Fruit fly (Drosophila melanogaster) whole organism, pupa: ENCODE measurements around the gene Pak.

Experiments
- CG10348 ChIP-seq: fragments of 200-800 bp; sonication (Bioruptor generic); IDR thresholded peaks from 2 replicates; pipeline ENCODE4 v1.3.6; 2022; ENCODE audit warnings: missing biosample characterization, missing genetic modification characterization
- CG12605 ChIP-seq: fragments of 200-800 bp; sonication (Bioruptor generic); IDR thresholded peaks from 2 replicates; pipeline ENCODE4 v1.3.6; 2022; ENCODE audit warnings: missing biosample characterization, missing genetic modification characterization
- CG13204 ChIP-seq: fragments of 200-800 bp; sonication (Bioruptor generic); optimal IDR thresholded peaks from 2 replicates; lab custom pipeline; 2018; ENCODE audit warnings: missing biosample characterization, mild to moderate bottlenecking, missing genetic modification characterization, moderate library complexity
- CG14655 ChIP-seq: fragments of 200-800 bp; sonication (Bioruptor generic); optimal IDR thresholded peaks from 3 replicates; lab custom pipeline; 2017; ENCODE audit warnings: mild to moderate bottlenecking, missing biosample characterization, missing genetic modification reagents, missing genetic modification characterization
- CG15710 ChIP-seq: fragments of 200-800 bp; sonication (Bioruptor generic); optimal IDR thresholded peaks from 2 replicates; lab custom pipeline; 2018; ENCODE audit warnings: missing biosample characterization, mild to moderate bottlenecking, missing genetic modification characterization, moderate library complexity
- CG17806 ChIP-seq: fragments of 200-800 bp; sonication (Bioruptor generic); optimal IDR thresholded peaks from 2 replicates; lab custom pipeline; 2018; ENCODE audit warnings: missing biosample characterization, mild to moderate bottlenecking, missing genetic modification characterization, moderate library complexity
- CG32121 ChIP-seq: fragments of 200-800 bp; sonication (Bioruptor generic); IDR thresholded peaks from 2 replicates; pipeline ENCODE4 v1.3.6; 2022; ENCODE audit warnings: missing biosample characterization, missing genetic modification characterization
- CG34367 ChIP-seq: fragments of 200-800 bp; sonication (Bioruptor generic); optimal IDR thresholded peaks from 2 replicates; lab custom pipeline; 2018; ENCODE audit warnings: missing biosample characterization, mild to moderate bottlenecking, missing genetic modification characterization
- CG4496 ChIP-seq: fragments of 200-800 bp; sonication (Bioruptor generic); IDR thresholded peaks from 3 replicates; pipeline ENCODE4 v1.3.6; 2022; ENCODE audit warnings: missing biosample characterization, missing genetic modification characterization
- CG8159 ChIP-seq: fragments of 200-800 bp; sonication (Bioruptor generic); optimal IDR thresholded peaks from 3 replicates; lab custom pipeline; 2018; ENCODE audit warnings: missing biosample characterization, mild to moderate bottlenecking, missing genetic modification characterization, moderate library complexity
- CG8301 ChIP-seq: fragments of 200-800 bp; sonication (Bioruptor generic); optimal IDR thresholded peaks from 2 replicates; lab custom pipeline; 2018; ENCODE audit warnings: missing biosample characterization, mild to moderate bottlenecking, missing genetic modification characterization
- CG9948 ChIP-seq: fragments of 200-800 bp; sonication (Bioruptor generic); optimal IDR thresholded peaks from 2 replicates; lab custom pipeline; 2018; ENCODE audit warnings: missing biosample characterization, mild to moderate bottlenecking, missing genetic modification characterization, moderate library complexity
- D1 ChIP-seq: fragments of 200-800 bp; sonication (Bioruptor generic); optimal IDR thresholded peaks from 2 replicates; lab custom pipeline; 2018; ENCODE audit warnings: missing biosample characterization, mild to moderate bottlenecking, missing genetic modification characterization, moderate library complexity
- EcR ChIP-seq: fragments of 200-800 bp; sonication (Bioruptor generic); optimal IDR thresholded peaks from 3 replicates; lab custom pipeline; 2019; ENCODE audit warnings: missing biosample characterization, missing genetic modification characterization, mild to moderate bottlenecking, moderate library complexity, missing genetic modification reagents
- Ets98B ChIP-seq: fragments of 200-800 bp; sonication (Bioruptor generic); IDR thresholded peaks from 2 replicates; pipeline ENCODE4 v1.3.6; 2022; ENCODE audit warnings: missing biosample characterization, missing genetic modification characterization
- Pif1A ChIP-seq: fragments of 200-800 bp; sonication (Bioruptor generic); optimal IDR thresholded peaks from 3 replicates; lab custom pipeline; 2016; ENCODE audit warnings: missing biosample characterization, missing genetic modification characterization
- Pif1B ChIP-seq: fragments of 200-800 bp; sonication (Bioruptor generic); optimal IDR thresholded peaks from 3 replicates; lab custom pipeline; 2016; ENCODE audit warnings: missing biosample characterization, missing genetic modification characterization
- Snoo ChIP-seq: fragments of 200-800 bp; sonication (Bioruptor generic); optimal IDR thresholded peaks from 3 replicates; lab custom pipeline; 2017; ENCODE audit warnings: missing biosample characterization, mild to moderate bottlenecking, missing genetic modification characterization, inconsistent platforms
- fd96Ca ChIP-seq: fragments of 200-800 bp; sonication (Bioruptor generic); IDR thresholded peaks from 3 replicates; pipeline ENCODE4 v1.3.6; 2022; ENCODE audit warnings: missing biosample characterization, missing genetic modification characterization
- gl ChIP-seq: fragments of 200-800 bp; sonication (Bioruptor generic); optimal IDR thresholded peaks from 2 replicates; lab custom pipeline; 2018; ENCODE audit warnings: missing biosample characterization, mild to moderate bottlenecking, missing genetic modification characterization
- rn ChIP-seq: fragments of 200-800 bp; sonication (Bioruptor generic); IDR thresholded peaks from 2 replicates; pipeline ENCODE4 v1.3.6; 2022; ENCODE audit warnings: missing biosample characterization, missing genetic modification characterization

The Pak gene

dm6 chr3R:6352436-6352835 lies 1.7 kb downstream of the Pak start:
- TF ChIP-seq D1 (tag; lab: Kevin White, UChicago) (no peak), CG34367 (no peak), CG32121 (GFP tag; lab: Robert Waterston, UW) (no peak), CG15710 (tag; lab: Kevin White, UChicago) (no peak), EcR (GFP tag; lab: Kevin White, UChicago) (no peak), Pif1A (GFP tag; lab: Kevin White, UChicago) (no peak), Ets98B (no peak), CG8301 (tag; lab: Kevin White, UChicago) (no peak), CG4496 (GFP tag; lab: Robert Waterston, UW) (no peak), CG8159 (tag; lab: Kevin White, UChicago) (no peak), fd96Ca (GFP tag; lab: Robert Waterston, UW) (no peak), CG12605 (GFP tag; lab: Robert Waterston, UW) (no peak), rn (GFP tag; lab: Robert Waterston, UW) (no peak), Snoo (no peak), gl (tag; lab: Kevin White, UChicago) (no peak)

dm6 chr3R:6352893-6353623 lies 2.4 kb downstream of the Pak start:
- TF ChIP-seq CG9948 (tag; lab: Kevin White, UChicago) = peak; percentile 54
- peak; percentile 24 for TF ChIP-seq EcR (GFP tag; lab: Kevin White, UChicago)
- TF ChIP-seq fd96Ca (GFP tag; lab: Robert Waterston, UW) = no peak
- TF ChIP-seq CG15710 (tag; lab: Kevin White, UChicago) = peak; percentile 43
- no peak for TF ChIP-seq CG12605 (GFP tag; lab: Robert Waterston, UW)
- TF ChIP-seq CG14655 (GFP tag; lab: Kevin White, UChicago) = peak; percentile 77
- no peak for TF ChIP-seq Pif1B (GFP tag; lab: Kevin White, UChicago)
- TF ChIP-seq Pif1A (GFP tag; lab: Kevin White, UChicago) = no peak
- TF ChIP-seq CG17806 (tag; lab: Kevin White, UChicago) = peak; percentile 31
- peak; percentile 60; the same call in 2 of the 3 replicates for TF ChIP-seq CG4496 (GFP tag; lab: Robert Waterston, UW)
- 0 out of 2 replicates have a peak, but pooled peaks have one; percentile 19 for TF ChIP-seq CG10348 (GFP tag; lab: Robert Waterston, UW)
- no peak for TF ChIP-seq Snoo
- TF ChIP-seq CG34367 = peak; percentile 36
- no peak for TF ChIP-seq D1 (tag; lab: Kevin White, UChicago)
- TF ChIP-seq CG13204 (GFP tag; lab: Kevin White, UChicago) = peak; percentile 28
- TF ChIP-seq gl (tag; lab: Kevin White, UChicago) = no peak
- TF ChIP-seq CG32121 (GFP tag; lab: Robert Waterston, UW) = peak; percentile 37; the same call in 1 of the 2 replicates
- TF ChIP-seq CG8159 (tag; lab: Kevin White, UChicago) = peak; percentile 50
- peak; percentile 69 for TF ChIP-seq CG8301 (tag; lab: Kevin White, UChicago)

dm6 chr3R:6353624-6354352 lies 3.1 kb downstream of the Pak start:
- TF ChIP-seq CG13204 (GFP tag; lab: Kevin White, UChicago) (no peak), D1 (tag; lab: Kevin White, UChicago) (peak; percentile 39), CG15710 (tag; lab: Kevin White, UChicago) (peak; percentile 71), CG8159 (tag; lab: Kevin White, UChicago) (peak; percentile 84), CG14655 (GFP tag; lab: Kevin White, UChicago) (no peak), Ets98B (no peak; the same call in 1 of the 2 replicates), fd96Ca (GFP tag; lab: Robert Waterston, UW) (no peak), CG17806 (tag; lab: Kevin White, UChicago) (peak; percentile 79), EcR (GFP tag; lab: Kevin White, UChicago) (no peak), CG4496 (GFP tag; lab: Robert Waterston, UW) (peak; percentile 72; the same call in 2 of the 3 replicates), Pif1B (GFP tag; lab: Kevin White, UChicago) (peak; percentile 73), Snoo (peak; percentile 65), CG8301 (tag; lab: Kevin White, UChicago) (peak; percentile 82), Pif1A (GFP tag; lab: Kevin White, UChicago) (peak; percentile 82), rn (GFP tag; lab: Robert Waterston, UW) (no peak), CG12605 (GFP tag; lab: Robert Waterston, UW) (no peak), CG9948 (tag; lab: Kevin White, UChicago) (peak; percentile 79), gl (tag; lab: Kevin White, UChicago) (peak; percentile 39), CG32121 (GFP tag; lab: Robert Waterston, UW) (peak; percentile 54), CG34367 (peak; percentile 70)

dm6 chr3R:6354408-6354807 lies 3.7 kb downstream of the Pak start:
- no peak for TF ChIP-seq CG15710 (tag; lab: Kevin White, UChicago)
- no peak for TF ChIP-seq gl (tag; lab: Kevin White, UChicago)
- TF ChIP-seq EcR (GFP tag; lab: Kevin White, UChicago) = no peak
- TF ChIP-seq CG13204 (GFP tag; lab: Kevin White, UChicago) = no peak
- no peak for TF ChIP-seq CG32121 (GFP tag; lab: Robert Waterston, UW)
- TF ChIP-seq Snoo = no peak
- no peak for TF ChIP-seq Pif1A (GFP tag; lab: Kevin White, UChicago)
- no peak for TF ChIP-seq D1 (tag; lab: Kevin White, UChicago)
- no peak for TF ChIP-seq CG8301 (tag; lab: Kevin White, UChicago)
